Worm (Caenorhabditis elegans): Measurements from ENCODE around the gene F09E10.1.

ce11 chrX:1502914-1503313, 324 bp downstream of the F09E10.1 start:
- TF ChIP-seq W03F9.2 (tag; optimal IDR thresholded peaks at IDR 0.05) (no peak), him-1 (tag; optimal IDR thresholded peaks at IDR 0.05) (no peak), dao-5 (tag; optimal IDR thresholded peaks at IDR 0.05) (no peak)

Measured in whole organism, L4/young adult.